Fruit fly (Drosophila melanogaster): Measurements from ENCODE around the gene CG14454.
"Not testable (repeated sequence)": the region's sequence is repeated elsewhere in the genome, so short reads cannot be mapped to it uniquely, and the experiment has no call there.

The CG14454 gene

DNA sequence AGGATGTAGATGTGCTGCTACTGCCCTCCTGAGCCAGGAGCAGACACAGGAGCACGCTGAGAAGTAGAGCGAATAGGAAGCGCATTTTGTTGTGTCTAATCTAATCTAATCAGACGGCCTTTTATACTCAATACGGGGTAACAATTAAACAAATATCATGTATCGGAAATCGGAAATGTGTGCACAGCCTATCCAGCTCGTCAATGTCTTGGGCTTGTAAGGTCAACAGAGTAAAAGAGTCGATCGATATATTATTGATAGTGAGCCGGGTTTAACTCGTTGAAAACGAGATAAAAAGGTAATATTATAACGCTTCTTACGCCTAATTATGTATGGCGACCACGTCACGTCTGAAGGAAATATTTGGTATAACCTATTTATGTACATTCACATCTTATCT lies at the start of gene CG14454:
Gene CG14454, minus strand, starts transcription at position 101 of the 400 bp plus-strand sequence.
- TF ChIP-seq Crg-1, bab1, CG11617 (GFP tag; optimal IDR thresholded peaks at IDR 0.05): not testable (repeated sequence)

DNA sequence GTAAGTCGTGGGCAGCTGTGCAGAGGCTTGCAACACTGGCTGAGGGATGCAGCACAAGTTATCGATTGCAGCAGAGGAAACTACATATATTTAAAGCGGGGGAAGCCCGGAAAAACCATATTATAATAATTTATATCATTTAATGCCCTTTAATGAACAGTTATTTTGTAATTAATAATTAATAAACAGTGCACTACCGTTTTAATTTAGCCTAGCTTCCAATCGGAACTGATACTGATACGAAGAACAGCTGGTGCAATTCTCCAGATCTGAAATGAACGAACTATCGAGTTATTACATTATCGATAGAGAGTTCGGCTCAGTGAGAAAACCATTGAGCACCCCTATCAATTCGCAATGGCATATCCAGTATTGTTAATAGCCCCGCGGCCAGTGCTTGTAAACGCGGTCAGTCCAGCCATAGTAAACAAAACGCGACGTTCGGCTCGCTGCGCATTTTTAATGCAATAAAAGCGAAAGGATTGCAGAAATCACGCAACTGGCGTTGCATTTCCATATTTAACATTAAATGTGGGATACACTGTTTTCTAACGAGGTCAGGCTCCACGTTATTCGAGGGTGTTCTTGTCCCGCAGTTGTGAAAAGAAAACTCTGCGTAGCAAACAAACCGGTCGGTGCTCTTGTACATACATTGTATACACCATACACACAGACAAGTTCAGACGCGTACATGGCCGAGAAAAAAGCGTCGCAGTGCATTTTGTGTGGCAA lies 49.2 kb upstream of the CG14454 start, which contains the start of gene CG7369:
Gene CG7369, plus strand, starts transcription at position 405 of the 732 bp plus-strand sequence.
- peak; percentile 96 for TF ChIP-seq CG12768 (GFP tag; optimal IDR thresholded peaks at IDR 0.05)
- TF ChIP-seq pad (GFP tag; optimal IDR thresholded peaks at IDR 0.05): peak; percentile 90
- TF ChIP-seq tj (GFP tag; optimal IDR thresholded peaks at IDR 0.05): peak; percentile 64
- TF ChIP-seq CG7101 (tag; optimal IDR thresholded peaks at IDR 0.05): peak; percentile 88
- TF ChIP-seq kay (GFP tag; ENCODE audit: borderline replicate concordance): peak; percentile 96
- peak; percentile 89 for TF ChIP-seq Mnt (GFP tag; optimal IDR thresholded peaks at IDR 0.05)
- TF ChIP-seq CG5204 (GFP tag; optimal IDR thresholded peaks at IDR 0.05): peak; percentile 93
- peak; percentile 96 for TF ChIP-seq toe (GFP tag; optimal IDR thresholded peaks at IDR 0.05)
- peak; percentile 83 for TF ChIP-seq CG33017 (tag; optimal IDR thresholded peaks at IDR 0.05)
- peak; percentile 93 for TF ChIP-seq Clk (GFP tag; optimal IDR thresholded peaks at IDR 0.05)
- TF ChIP-seq CG7045 (GFP tag; optimal IDR thresholded peaks at IDR 0.05): peak; percentile 92
- peak; percentile 89 for TF ChIP-seq bab1 (GFP tag; optimal IDR thresholded peaks at IDR 0.05)
- peak; percentile 92 for TF ChIP-seq ovo (GFP tag; optimal IDR thresholded peaks at IDR 0.05)
- peak; percentile 97 for TF ChIP-seq CG1620 (GFP tag; optimal IDR thresholded peaks at IDR 0.05)
- peak; percentile 82 for TF ChIP-seq CG14711 (tag; optimal IDR thresholded peaks at IDR 0.05)
- peak; percentile 97 for TF ChIP-seq Crg-1 (GFP tag; optimal IDR thresholded peaks at IDR 0.05)
- peak; percentile 95 for TF ChIP-seq CG11617 (GFP tag; optimal IDR thresholded peaks at IDR 0.05)
- no peak for TF ChIP-seq cnc (optimal IDR thresholded peaks at IDR 0.05)
- peak; percentile 93 for TF ChIP-seq Hr96 (GFP tag; optimal IDR thresholded peaks at IDR 0.05)
- peak; percentile 84 for TF ChIP-seq cic (GFP tag; optimal IDR thresholded peaks at IDR 0.05)

DNA sequence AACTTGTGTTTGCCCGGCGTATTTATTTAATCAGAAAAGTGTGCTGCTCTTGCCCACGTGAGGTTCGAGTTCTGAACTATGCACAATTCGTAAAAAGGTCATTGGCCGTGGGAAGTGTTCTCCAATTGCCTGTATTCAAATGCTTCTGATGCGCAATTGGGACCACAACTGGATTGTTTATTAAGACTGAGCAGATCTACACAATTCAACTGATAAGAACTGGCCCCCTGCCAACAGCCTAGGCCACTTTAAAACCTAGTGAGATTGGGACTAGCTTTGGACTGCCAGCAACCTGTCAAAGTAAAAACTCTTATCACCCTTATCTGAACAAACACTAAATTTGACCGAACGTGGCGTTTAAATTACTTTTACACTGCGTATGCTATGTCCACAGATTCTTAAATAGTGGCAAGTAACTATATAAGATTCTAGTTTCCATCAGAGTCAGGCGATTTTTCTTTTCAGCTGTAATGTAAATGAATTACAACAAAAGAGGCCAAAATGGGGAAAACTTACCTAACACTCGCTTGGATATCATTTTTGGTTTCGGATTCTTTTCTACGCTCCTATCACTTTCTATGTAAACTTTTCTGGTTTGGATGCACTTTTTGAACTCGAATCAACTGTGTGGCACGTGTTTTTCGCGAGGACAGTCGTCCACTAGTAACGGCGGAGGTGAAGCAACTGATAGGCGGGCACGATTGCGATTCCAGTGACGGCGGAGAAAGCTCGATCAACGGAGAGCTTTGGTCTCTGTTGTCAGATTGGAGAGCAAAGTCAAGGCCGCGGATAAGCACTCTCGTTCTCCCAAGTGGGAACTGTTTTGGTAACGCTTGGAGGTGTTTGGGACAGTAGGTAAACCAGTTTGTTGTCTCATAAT lies 45.6 kb upstream of the CG14454 start, which contains the start of gene CG11241:
Gene CG11241, minus strand, starts transcription at position 689 of the 880 bp plus-strand sequence.
- TF ChIP-seq toe (GFP tag; optimal IDR thresholded peaks at IDR 0.05): no peak
- TF ChIP-seq Hr96 (GFP tag; optimal IDR thresholded peaks at IDR 0.05): peak; percentile 3
- TF ChIP-seq ovo (GFP tag; optimal IDR thresholded peaks at IDR 0.05): peak; percentile 30
- TF ChIP-seq kay (GFP tag; ENCODE audit: borderline replicate concordance): peak; percentile 26
- peak; percentile 10 for TF ChIP-seq cic (GFP tag; optimal IDR thresholded peaks at IDR 0.05)
- peak; percentile 1 for TF ChIP-seq CG12768 (GFP tag; optimal IDR thresholded peaks at IDR 0.05)
- peak; percentile 74 for TF ChIP-seq Mnt (GFP tag; optimal IDR thresholded peaks at IDR 0.05)
- no peak for TF ChIP-seq Crg-1 (GFP tag; optimal IDR thresholded peaks at IDR 0.05)

DNA sequence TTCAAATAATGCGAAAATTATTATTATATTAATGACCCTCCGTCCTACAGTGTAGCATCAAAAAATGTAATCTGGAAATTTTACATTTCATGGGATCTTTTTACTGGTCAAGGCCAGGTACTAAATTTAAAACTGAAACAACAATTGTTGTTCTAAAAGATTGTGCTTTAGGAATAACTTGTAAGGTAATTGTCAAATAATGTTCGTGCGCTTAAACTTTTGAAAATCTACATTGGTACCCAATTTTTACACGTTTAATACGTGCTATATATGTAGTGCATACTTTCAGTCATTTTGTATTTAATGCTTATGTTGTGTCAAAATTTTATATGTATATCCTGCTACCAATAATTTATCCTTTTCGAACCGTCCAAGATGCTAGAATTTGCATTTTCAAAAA lies 41.3 kb upstream of the CG14454 start:
- TF ChIP-seq CG1620 (GFP tag; optimal IDR thresholded peaks at IDR 0.05) (no peak), kay (GFP tag; ENCODE audit: borderline replicate concordance) (peak; percentile 54)

DNA sequence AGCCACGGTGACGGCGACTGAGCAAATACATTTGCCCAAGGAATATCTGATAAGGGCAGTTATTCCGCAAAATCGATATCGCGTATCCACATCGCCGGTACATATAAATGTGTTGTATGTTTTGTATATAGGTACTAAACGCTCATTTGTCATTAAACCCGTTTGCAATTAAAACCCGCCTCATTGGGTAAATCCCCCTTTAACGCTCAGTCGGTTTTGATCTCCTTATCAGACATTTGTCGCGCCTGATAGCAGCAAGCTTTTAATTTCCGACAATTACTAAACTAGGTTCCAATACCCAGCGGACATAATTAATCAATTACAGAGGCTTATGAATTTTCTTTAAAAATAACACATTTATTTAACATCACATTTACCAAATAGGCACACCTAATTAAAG lies 39.1 kb upstream of the CG14454 start:
- TF ChIP-seq CG12768 (GFP tag; optimal IDR thresholded peaks at IDR 0.05) (no peak), bab1 (GFP tag; optimal IDR thresholded peaks at IDR 0.05) (no peak), CG1620 (GFP tag; optimal IDR thresholded peaks at IDR 0.05) (no peak), CG7045 (GFP tag; optimal IDR thresholded peaks at IDR 0.05) (no peak), toe (GFP tag; optimal IDR thresholded peaks at IDR 0.05) (no peak), cic (GFP tag; optimal IDR thresholded peaks at IDR 0.05) (no peak), CG5204 (GFP tag; optimal IDR thresholded peaks at IDR 0.05) (no peak), ovo (GFP tag; optimal IDR thresholded peaks at IDR 0.05) (no peak), CG7101 (tag; optimal IDR thresholded peaks at IDR 0.05) (no peak), Mnt (GFP tag; optimal IDR thresholded peaks at IDR 0.05) (no peak), Hr96 (GFP tag; optimal IDR thresholded peaks at IDR 0.05) (no peak), Clk (GFP tag; optimal IDR thresholded peaks at IDR 0.05) (no peak), cnc (optimal IDR thresholded peaks at IDR 0.05) (no peak)

DNA sequence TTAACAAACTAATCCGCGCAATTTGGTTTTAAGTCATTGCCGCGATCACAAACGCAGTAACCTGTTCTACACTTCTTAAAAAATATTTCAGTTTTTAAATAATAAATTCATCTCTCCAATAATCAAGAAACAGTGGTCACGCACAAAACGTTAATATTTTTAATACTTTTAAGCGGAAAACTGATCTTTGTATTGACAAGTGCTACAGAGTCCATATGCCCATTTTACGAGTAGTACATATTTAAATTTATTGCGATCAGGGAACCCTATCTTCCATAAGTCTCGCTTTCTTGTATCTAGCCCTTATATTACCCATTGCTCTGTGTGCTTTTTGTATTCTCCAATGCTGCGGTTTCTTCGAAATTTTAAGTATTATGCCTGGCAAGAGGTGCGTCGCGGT lies 37.1 kb upstream of the CG14454 start, which contains the start of gene CG32454:
Gene CG32454, plus strand, starts transcription at position 301 of the 400 bp plus-strand sequence.
- TF ChIP-seq CG7045 (GFP tag; optimal IDR thresholded peaks at IDR 0.05) (no peak), kay (GFP tag; ENCODE audit: borderline replicate concordance) (peak; percentile 71)
